Worm (Caenorhabditis elegans): ENCODE measurements around the gene mlt-9.

Gene mlt-9

ce11 chrX:15120545-15120944 lies 12.9 kb upstream of the mlt-9 start:
- TF ChIP-seq gmeb-2 (tag; optimal IDR thresholded peaks at IDR 0.05) = no peak
- no peak for TF ChIP-seq tbx-7 (tag; optimal IDR thresholded peaks at IDR 0.05)
- TF ChIP-seq nhr-11 (tag; optimal IDR thresholded peaks at IDR 0.05) = no peak
- TF ChIP-seq pax-1 (tag; optimal IDR thresholded peaks at IDR 0.05) = no peak
- TF ChIP-seq unc-86 (tag; optimal IDR thresholded peaks at IDR 0.05) = no peak
- no peak for TF ChIP-seq pha-2 (tag; optimal IDR thresholded peaks at IDR 0.05)
- no peak for TF ChIP-seq K09A11.1 (tag; optimal IDR thresholded peaks at IDR 0.05; ENCODE audit: insufficient read depth)
- TF ChIP-seq nfya-1 (tag; optimal IDR thresholded peaks at IDR 0.05) = no peak
- TF ChIP-seq unc-55 (GFP tag; optimal IDR thresholded peaks at IDR 0.05) = no peak
- TF ChIP-seq ceh-9 (tag; optimal IDR thresholded peaks at IDR 0.05) = no peak
- no peak for TF ChIP-seq ceh-2 (tag; optimal IDR thresholded peaks at IDR 0.05)
- TF ChIP-seq ceh-34 (tag; optimal IDR thresholded peaks at IDR 0.05) = no peak
- TF ChIP-seq unc-42 (tag; optimal IDR thresholded peaks at IDR 0.05) = no peak

- TF ChIP-seq tbx-7 (tag; optimal IDR thresholded peaks at IDR 0.05) (no peak), ztf-16 (tag; optimal IDR thresholded peaks at IDR 0.05) (no peak), ceh-6 (GFP tag; optimal IDR thresholded peaks at IDR 0.05) (no peak), pag-3 (tag; optimal IDR thresholded peaks at IDR 0.05; ENCODE audit: borderline replicate concordance) (no peak), K02D7.2 (tag; optimal IDR thresholded peaks at IDR 0.05) (no peak), npax-4 (tag; optimal IDR thresholded peaks at IDR 0.05) (no peak), lin-11 (tag; optimal IDR thresholded peaks at IDR 0.05) (no peak), ceh-30 (tag; optimal IDR thresholded peaks at IDR 0.05) (no peak), hlh-13 (GFP tag; optimal IDR thresholded peaks at IDR 0.05) (no peak), sdc-2 (tag; optimal IDR thresholded peaks at IDR 0.05) (no peak), ets-4 (tag; optimal IDR thresholded peaks at IDR 0.05) (no peak)
Measured at ce11 chrX:15116514-15116913, 8.9 kb upstream of the mlt-9 start, which contains the start of gene R07D5.2. Gene R07D5.2 (minus strand): TSS chrX:15116614.

- TF ChIP-seq C38D4.7 (GFP tag; optimal IDR thresholded peaks at IDR 0.05) (no peak), pat-9 (tag; optimal IDR thresholded peaks at IDR 0.05) (no peak), pax-1 (tag; optimal IDR thresholded peaks at IDR 0.05) (no peak), nfya-1 (tag; optimal IDR thresholded peaks at IDR 0.05) (no peak), pros-1 (tag; optimal IDR thresholded peaks at IDR 0.05) (no peak), unc-55 (GFP tag; optimal IDR thresholded peaks at IDR 0.05) (no peak), unc-86 (tag; optimal IDR thresholded peaks at IDR 0.05) (no peak), ama-1 (optimal IDR thresholded peaks at IDR 0.05) (no peak)
Measured at ce11 chrX:15115748-15116147, 8.2 kb upstream of the mlt-9 start.

- TF ChIP-seq lim-6 (tag; optimal IDR thresholded peaks at IDR 0.05) (no peak), pat-9 (tag; optimal IDR thresholded peaks at IDR 0.05) (no peak), ceh-14 (tag; optimal IDR thresholded peaks at IDR 0.05) (no peak), C08G9.2 (tag; optimal IDR thresholded peaks at IDR 0.05) (no peak), ama-1 (optimal IDR thresholded peaks at IDR 0.05) (no peak), ahr-1 (tag; optimal IDR thresholded peaks at IDR 0.05) (no peak), ttx-3 (tag; optimal IDR thresholded peaks at IDR 0.05) (no peak), ets-4 (tag; optimal IDR thresholded peaks at IDR 0.05) (no peak), ztf-16 (tag; optimal IDR thresholded peaks at IDR 0.05) (no peak), ref-2 (tag; optimal IDR thresholded peaks at IDR 0.05) (no peak), ceh-9 (tag; optimal IDR thresholded peaks at IDR 0.05) (no peak), gmeb-2 (tag; optimal IDR thresholded peaks at IDR 0.05) (no peak), ceh-34 (tag; optimal IDR thresholded peaks at IDR 0.05) (no peak), Y22D7AL.16 (tag; optimal IDR thresholded peaks at IDR 0.05) (no peak), K02D7.2 (tag; optimal IDR thresholded peaks at IDR 0.05) (no peak), dmd-4 (tag; optimal IDR thresholded peaks at IDR 0.05; ENCODE audit: borderline replicate concordance) (no peak)
Measured at ce11 chrX:15112172-15112571, 4.6 kb upstream of the mlt-9 start.

- TF ChIP-seq C38D4.7 (GFP tag; optimal IDR thresholded peaks at IDR 0.05) = no peak
Measured at ce11 chrX:15104963-15105493, 2.6 kb downstream of the mlt-9 start.
